Worm (Caenorhabditis elegans): ENCODE data around the gene clec-150.

clec-150 gene

ce11 chrIII:1008091-1008490, 5.6 kb downstream of the clec-150 start, which contains the start of gene clc-27:
Gene clc-27, plus strand, starts transcription at chrIII:1008391.
- no peak for TF ChIP-seq unc-62 (GFP tag; optimal IDR thresholded peaks at IDR 0.05)

- no peak for TF ChIP-seq unc-62 (GFP tag; optimal IDR thresholded peaks at IDR 0.05)
Measured at ce11 chrIII:1009775-1010174, 7.3 kb downstream of the clec-150 start, which contains the start of gene clc-24. Gene clc-24, plus strand, starts transcription at chrIII:1010037.

ce11 chrIII:1016080-1016479, 13.6 kb downstream of the clec-150 start, which contains the start of gene Y34F4.3:
Gene Y34F4.3, minus strand, starts transcription at chrIII:1016180.
- no peak for TF ChIP-seq unc-62 (GFP tag; optimal IDR thresholded peaks at IDR 0.05)

- TF ChIP-seq unc-62 (GFP tag; optimal IDR thresholded peaks at IDR 0.05) = no peak
Measured at ce11 chrIII:1020732-1021131, 18.2 kb downstream of the clec-150 start, which contains the start of gene clc-23. Gene clc-23, plus strand, starts transcription at chrIII:1020954.

- TF ChIP-seq unc-62 (GFP tag; optimal IDR thresholded peaks at IDR 0.05) = no peak
Measured at ce11 chrIII:1026261-1026660, 23.8 kb downstream of the clec-150 start, which contains the start of gene clc-25. Gene clc-25, minus strand, starts transcription at chrIII:1026361.

ce11 chrIII:1028233-1028632, 25.7 kb downstream of the clec-150 start:
- TF ChIP-seq unc-62 (GFP tag; optimal IDR thresholded peaks at IDR 0.05) = no peak

- no peak for TF ChIP-seq unc-62 (GFP tag; optimal IDR thresholded peaks at IDR 0.05)
Measured at ce11 chrIII:1030965-1031364, 28.5 kb downstream of the clec-150 start, which contains the start of the genes clc-26 and E_BE45912.2. Gene clc-26, minus strand, starts transcription at chrIII:1031065. Gene E_BE45912.2, minus strand, starts transcription at chrIII:1031103.

- no peak for TF ChIP-seq unc-62 (GFP tag; optimal IDR thresholded peaks at IDR 0.05)
Measured at ce11 chrIII:1034853-1035252, 32.3 kb downstream of the clec-150 start.

ce11 chrIII:1037173-1037572, 34.7 kb downstream of the clec-150 start, which contains the start of the genes chin-1 and BE0003N10.1:
Gene chin-1, minus strand, starts transcription at chrIII:1037212.
Gene BE0003N10.1, plus strand, starts transcription at chrIII:1037492.
- TF ChIP-seq unc-62 (GFP tag; optimal IDR thresholded peaks at IDR 0.05) = no peak

- TF ChIP-seq unc-62 (GFP tag; optimal IDR thresholded peaks at IDR 0.05) = no peak
Measured at ce11 chrIII:1040059-1040458, 37.6 kb downstream of the clec-150 start.

ce11 chrIII:1043790-1044189, 41.3 kb downstream of the clec-150 start:
- TF ChIP-seq unc-62 (GFP tag; optimal IDR thresholded peaks at IDR 0.05) = no peak

- TF ChIP-seq unc-62 (GFP tag; optimal IDR thresholded peaks at IDR 0.05) = no peak
Measured at ce11 chrIII:1051877-1052276, 49.4 kb downstream of the clec-150 start.

ce11 chrIII:1052291-1052690, 49.8 kb downstream of the clec-150 start:
- TF ChIP-seq unc-62 (GFP tag; optimal IDR thresholded peaks at IDR 0.05) = no peak

ce11 chrIII:1053067-1053466, 50.6 kb downstream of the clec-150 start, which contains the start of gene fbxo-11.2:
Gene fbxo-11.2, minus strand, starts transcription at chrIII:1053242.
- no peak for TF ChIP-seq unc-62 (GFP tag; optimal IDR thresholded peaks at IDR 0.05)

ce11 chrIII:1054096-1054495, 51.6 kb downstream of the clec-150 start:
- TF ChIP-seq unc-62 (GFP tag; optimal IDR thresholded peaks at IDR 0.05) = no peak

Data from whole organism, dauer.